Fruit fly (Drosophila melanogaster): ENCODE measurements around the gene byn.

Gene byn

DNA sequence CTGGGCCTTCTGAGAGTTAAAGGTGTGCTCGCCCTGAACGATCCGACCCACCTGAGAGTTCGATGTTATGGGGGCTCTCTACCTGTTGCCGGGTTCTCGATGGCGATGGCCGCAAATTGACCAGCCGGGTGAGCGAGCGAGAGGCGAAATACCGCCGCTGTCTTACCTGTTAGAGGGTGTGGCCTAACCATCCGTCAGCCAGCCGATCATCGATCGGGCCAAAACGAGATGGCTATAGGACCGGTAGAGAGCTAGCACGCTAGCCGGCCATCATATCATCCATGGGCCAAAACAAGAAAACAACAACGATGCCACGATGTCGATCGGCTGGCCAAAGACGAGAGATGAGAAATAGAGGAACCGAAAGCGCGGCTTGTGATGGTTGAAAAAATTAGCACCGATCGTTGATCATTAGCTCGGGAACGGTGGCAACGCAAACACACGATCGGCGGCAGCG lies at the start of gene byn:
Gene byn, plus strand, starts transcription at position 407 of the 457 bp plus-strand sequence.
- TF ChIP-seq ttk (optimal IDR thresholded peaks at IDR 0.05), result no peak
- TF ChIP-seq Myc (optimal IDR thresholded peaks at IDR 0.05), result no peak
- TF ChIP-seq insv (optimal IDR thresholded peaks at IDR 0.05), result no peak
- no peak for TF ChIP-seq psq (optimal IDR thresholded peaks at IDR 0.05)
- no peak for TF ChIP-seq Sin3A (optimal IDR thresholded peaks at IDR 0.05)
- TF ChIP-seq h (optimal IDR thresholded peaks at IDR 0.05), result no peak

DNA sequence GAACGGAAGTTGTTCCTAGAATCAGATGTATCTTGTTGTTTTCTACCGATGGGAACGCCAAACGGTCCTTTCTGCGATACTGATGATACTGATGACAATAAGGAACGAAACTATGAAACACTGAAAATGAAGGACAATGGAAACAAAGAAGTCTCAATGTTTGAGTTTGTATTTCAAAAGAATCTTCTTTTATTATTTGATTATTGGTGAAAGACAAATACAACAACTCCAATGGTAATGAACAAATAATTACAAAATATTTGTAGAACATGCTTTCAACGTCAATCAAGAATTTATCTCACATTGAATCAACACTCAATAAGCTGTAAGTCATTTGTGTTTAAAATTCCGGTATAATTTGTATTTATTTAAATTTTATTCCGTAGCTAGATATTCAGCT lies 48.7 kb upstream of the byn start, which contains the start of gene Sprn:
Gene Sprn, plus strand, starts transcription at position 301 of the 400 bp plus-strand sequence.
- TF ChIP-seq Sin3A (optimal IDR thresholded peaks at IDR 0.05) (no peak), insv (optimal IDR thresholded peaks at IDR 0.05) (no peak), ttk (optimal IDR thresholded peaks at IDR 0.05) (no peak), Myc (optimal IDR thresholded peaks at IDR 0.05) (no peak), h (optimal IDR thresholded peaks at IDR 0.05) (no peak), psq (optimal IDR thresholded peaks at IDR 0.05) (no peak)

DNA sequence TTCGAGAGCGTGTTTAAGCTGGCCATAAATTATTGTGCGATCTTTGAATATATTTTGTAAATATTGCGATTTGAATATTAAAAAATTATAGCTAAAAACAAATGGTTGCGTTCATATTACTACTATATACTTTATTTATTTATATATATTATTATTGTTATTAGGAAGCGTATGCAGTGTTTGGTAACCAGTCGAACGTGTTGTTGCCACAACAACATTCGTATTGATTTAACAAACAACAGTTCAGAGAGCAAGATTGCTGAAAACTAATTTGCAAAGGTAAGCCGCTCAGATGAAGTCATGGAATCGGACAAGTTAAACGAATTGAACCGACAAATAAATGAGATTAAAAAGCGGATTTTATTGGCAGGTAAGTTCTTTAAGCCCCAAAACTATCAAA lies 46.4 kb upstream of the byn start, which contains the start of gene CCDC151:
Gene CCDC151, plus strand, starts transcription at position 301 of the 400 bp plus-strand sequence.
- no peak for TF ChIP-seq Myc (optimal IDR thresholded peaks at IDR 0.05)
- no peak for TF ChIP-seq ttk (optimal IDR thresholded peaks at IDR 0.05)
- no peak for TF ChIP-seq h (optimal IDR thresholded peaks at IDR 0.05)
- no peak for TF ChIP-seq Sin3A (optimal IDR thresholded peaks at IDR 0.05)
- TF ChIP-seq psq (optimal IDR thresholded peaks at IDR 0.05), result no peak

DNA sequence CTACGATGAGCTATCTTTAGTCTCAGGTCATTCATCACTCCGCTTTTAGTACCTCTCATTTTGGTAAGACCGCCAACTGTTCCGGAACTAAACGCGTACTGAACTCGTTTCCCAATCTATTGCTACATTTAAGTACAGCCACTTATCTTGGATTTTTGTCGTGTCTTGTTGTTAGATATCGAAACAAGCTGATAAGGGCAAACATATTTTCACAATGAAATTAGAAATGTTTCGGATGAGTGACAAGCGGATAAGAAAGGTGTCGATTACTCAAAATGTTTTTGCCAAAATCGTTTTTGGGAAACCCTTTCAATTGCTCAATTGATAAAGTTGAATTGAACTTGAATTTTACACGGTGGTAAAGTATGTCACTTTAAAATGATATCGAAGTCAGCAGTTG lies 38.6 kb upstream of the byn start, which contains the start of gene CG5897:
Gene CG5897, minus strand, starts transcription at position 101 of the 400 bp plus-strand sequence.
- no peak for TF ChIP-seq insv (optimal IDR thresholded peaks at IDR 0.05)
- no peak for TF ChIP-seq Myc (optimal IDR thresholded peaks at IDR 0.05)
- no peak for TF ChIP-seq psq (optimal IDR thresholded peaks at IDR 0.05)

DNA sequence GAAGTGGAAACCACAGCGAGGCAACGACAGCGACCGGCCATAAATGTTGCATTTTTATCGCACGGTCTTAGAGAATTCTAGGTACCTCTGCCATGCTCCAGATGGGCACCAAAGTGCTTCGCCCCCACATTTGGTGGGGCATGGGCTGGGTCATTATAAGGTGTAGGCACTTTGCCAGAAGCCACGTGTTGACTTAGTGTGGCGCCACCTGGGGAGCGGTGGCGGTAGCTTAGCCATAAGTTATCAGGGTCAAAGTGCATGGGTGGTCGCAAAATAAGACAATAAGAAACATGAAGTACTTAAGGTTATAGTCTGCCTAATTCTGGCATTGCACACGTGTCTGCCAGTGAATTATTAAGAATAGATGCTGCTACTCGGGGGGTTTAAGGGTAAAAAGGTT lies 34.7 kb upstream of the byn start:
- no peak for TF ChIP-seq psq (optimal IDR thresholded peaks at IDR 0.05)
- TF ChIP-seq ttk (optimal IDR thresholded peaks at IDR 0.05), result no peak
- TF ChIP-seq Sin3A (optimal IDR thresholded peaks at IDR 0.05), result no peak
- no peak for TF ChIP-seq insv (optimal IDR thresholded peaks at IDR 0.05)
- TF ChIP-seq h (optimal IDR thresholded peaks at IDR 0.05), result no peak
- TF ChIP-seq Myc (optimal IDR thresholded peaks at IDR 0.05), result no peak

DNA sequence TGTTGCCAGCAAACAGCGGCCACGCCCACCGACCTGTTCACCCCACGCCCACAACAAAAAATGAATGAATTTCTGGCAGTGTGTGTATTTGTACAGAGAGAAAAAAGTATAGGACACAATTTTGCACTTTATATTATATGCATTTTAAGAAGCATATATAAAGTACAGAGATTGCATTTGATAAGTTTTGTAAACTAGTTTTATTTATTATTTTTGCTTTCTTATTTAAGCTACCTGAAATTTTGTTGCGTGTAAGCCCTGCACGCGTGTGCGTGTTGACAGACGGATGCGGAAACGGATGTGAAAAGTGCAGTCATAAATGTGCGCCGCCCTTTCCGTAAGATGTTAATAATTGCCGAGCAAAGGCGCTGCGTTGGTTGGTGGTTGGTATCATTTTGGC lies 30.7 kb upstream of the byn start:
- TF ChIP-seq psq (optimal IDR thresholded peaks at IDR 0.05) (no peak), insv (optimal IDR thresholded peaks at IDR 0.05) (no peak), Sin3A (optimal IDR thresholded peaks at IDR 0.05) (no peak), Myc (optimal IDR thresholded peaks at IDR 0.05) (no peak), h (optimal IDR thresholded peaks at IDR 0.05) (no peak), ttk (optimal IDR thresholded peaks at IDR 0.05) (no peak)

DNA sequence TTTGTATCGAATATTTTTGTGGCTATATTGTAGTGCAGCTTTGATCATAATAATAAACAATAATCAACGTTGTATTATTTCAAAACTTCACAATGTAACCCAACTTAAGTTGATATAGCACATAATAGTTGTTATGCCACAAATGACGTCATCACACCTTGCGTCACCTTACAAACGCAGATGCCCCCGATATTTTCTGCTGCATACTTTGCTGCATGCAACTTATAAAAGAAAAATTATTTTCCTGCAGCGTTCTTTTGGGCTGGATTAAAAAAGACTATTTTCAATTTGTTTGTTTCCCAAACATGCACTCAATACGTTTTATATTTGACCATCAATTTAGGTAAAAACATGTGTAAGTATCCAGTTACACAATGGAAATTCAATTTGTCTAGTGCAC lies 9.3 kb upstream of the byn start:
- TF ChIP-seq Myc (optimal IDR thresholded peaks at IDR 0.05) (no peak), Sin3A (optimal IDR thresholded peaks at IDR 0.05) (no peak), ttk (optimal IDR thresholded peaks at IDR 0.05) (no peak), insv (optimal IDR thresholded peaks at IDR 0.05) (no peak), h (optimal IDR thresholded peaks at IDR 0.05) (no peak), psq (optimal IDR thresholded peaks at IDR 0.05) (no peak)

DNA sequence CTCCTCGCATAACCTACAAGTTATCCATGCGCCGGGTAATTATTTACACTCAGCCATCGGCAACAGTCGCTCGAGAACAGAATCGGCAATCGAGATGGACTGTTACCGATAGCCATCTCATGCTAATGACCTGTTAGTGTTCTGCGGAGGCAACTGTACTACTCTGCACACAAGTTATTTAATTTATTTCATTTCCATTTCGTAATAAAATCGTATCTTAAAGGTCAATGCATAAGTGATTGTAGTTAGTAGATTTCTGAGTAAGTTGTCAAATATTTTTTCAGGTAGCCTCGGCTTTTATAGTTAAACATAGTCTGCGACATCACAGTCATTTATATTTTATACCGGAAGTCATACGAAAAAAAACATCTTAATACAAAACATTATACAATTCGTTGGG lies 6.3 kb upstream of the byn start, which contains the start of gene CG11588:
Gene CG11588, plus strand, starts transcription at position 301 of the 400 bp plus-strand sequence.
- TF ChIP-seq h (optimal IDR thresholded peaks at IDR 0.05), result no peak
- TF ChIP-seq Myc (optimal IDR thresholded peaks at IDR 0.05), result no peak
- TF ChIP-seq insv (optimal IDR thresholded peaks at IDR 0.05), result no peak
- no peak for TF ChIP-seq psq (optimal IDR thresholded peaks at IDR 0.05)
- TF ChIP-seq ttk (optimal IDR thresholded peaks at IDR 0.05), result no peak
- no peak for TF ChIP-seq Sin3A (optimal IDR thresholded peaks at IDR 0.05)

DNA sequence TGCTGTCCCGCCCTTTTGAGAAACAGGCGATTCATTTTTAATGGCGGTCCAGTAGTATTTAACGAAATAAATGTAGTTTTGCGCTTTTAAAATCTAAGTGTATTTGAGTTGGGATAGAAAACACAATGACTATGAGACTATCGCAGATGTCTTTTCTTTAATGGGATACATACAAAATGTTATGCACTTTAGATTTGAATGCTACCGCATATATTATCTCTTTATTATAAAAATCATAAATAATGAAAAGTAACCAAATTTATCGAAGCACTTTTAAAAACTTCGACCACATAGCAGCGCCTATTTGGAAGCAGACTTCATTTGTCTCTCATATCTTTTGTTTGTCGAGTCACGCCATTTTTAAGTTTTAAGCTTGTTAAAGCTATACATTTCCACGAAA lies 2.8 kb upstream of the byn start, which contains the start of gene SdhAL:
Gene SdhAL, minus strand, starts transcription at position 101 of the 400 bp plus-strand sequence.
- TF ChIP-seq Myc (optimal IDR thresholded peaks at IDR 0.05) (no peak), insv (optimal IDR thresholded peaks at IDR 0.05) (no peak), psq (optimal IDR thresholded peaks at IDR 0.05) (no peak), h (optimal IDR thresholded peaks at IDR 0.05) (no peak), Sin3A (optimal IDR thresholded peaks at IDR 0.05) (no peak), ttk (optimal IDR thresholded peaks at IDR 0.05) (no peak)

DNA sequence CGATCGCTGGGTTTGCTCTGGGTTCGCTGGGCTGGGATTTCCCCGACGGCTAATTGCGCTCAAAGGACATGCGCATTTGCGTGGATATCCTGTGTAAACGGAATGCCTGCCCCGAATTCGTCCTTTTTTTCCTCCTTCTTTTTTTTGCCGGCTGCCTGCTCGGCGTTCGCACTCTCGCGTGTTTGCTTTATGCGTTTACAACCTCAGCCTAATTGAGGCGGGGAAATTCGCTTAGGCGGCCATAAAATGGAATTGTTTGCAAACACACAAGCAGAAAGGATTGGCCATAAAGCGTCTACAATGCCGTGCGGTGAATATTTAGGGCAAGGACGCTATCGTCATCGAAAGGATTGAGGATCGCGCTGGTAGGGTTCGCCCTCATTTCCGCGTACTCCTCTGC lies 2.1 kb upstream of the byn start:
- TF ChIP-seq Sin3A (optimal IDR thresholded peaks at IDR 0.05) (no peak), insv (optimal IDR thresholded peaks at IDR 0.05) (no peak), h (optimal IDR thresholded peaks at IDR 0.05) (no peak), Myc (optimal IDR thresholded peaks at IDR 0.05) (no peak), ttk (optimal IDR thresholded peaks at IDR 0.05) (no peak), psq (optimal IDR thresholded peaks at IDR 0.05) (no peak)

DNA sequence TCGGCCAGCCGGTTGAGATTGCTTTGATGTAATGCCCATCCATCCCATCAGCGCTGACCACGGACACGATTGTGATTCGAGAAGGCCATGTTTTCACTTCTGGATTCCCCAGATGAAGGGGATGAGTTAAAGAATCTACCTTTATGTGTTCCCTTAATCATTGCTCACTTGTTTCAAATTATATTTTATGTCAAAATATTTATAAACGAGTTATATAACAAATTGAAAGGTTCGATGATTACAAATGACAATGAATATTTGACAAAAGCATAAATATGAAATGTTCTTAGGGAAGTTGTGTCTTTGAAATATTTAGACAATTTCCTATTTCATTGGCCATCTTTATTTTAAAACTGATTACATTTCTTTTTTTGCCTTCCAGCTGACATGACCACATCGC lies 4.1 kb downstream of the byn start:
- TF ChIP-seq psq (optimal IDR thresholded peaks at IDR 0.05) (no peak), Myc (optimal IDR thresholded peaks at IDR 0.05) (no peak), Sin3A (optimal IDR thresholded peaks at IDR 0.05) (no peak), ttk (optimal IDR thresholded peaks at IDR 0.05) (no peak), insv (optimal IDR thresholded peaks at IDR 0.05) (no peak), h (optimal IDR thresholded peaks at IDR 0.05) (no peak)

DNA sequence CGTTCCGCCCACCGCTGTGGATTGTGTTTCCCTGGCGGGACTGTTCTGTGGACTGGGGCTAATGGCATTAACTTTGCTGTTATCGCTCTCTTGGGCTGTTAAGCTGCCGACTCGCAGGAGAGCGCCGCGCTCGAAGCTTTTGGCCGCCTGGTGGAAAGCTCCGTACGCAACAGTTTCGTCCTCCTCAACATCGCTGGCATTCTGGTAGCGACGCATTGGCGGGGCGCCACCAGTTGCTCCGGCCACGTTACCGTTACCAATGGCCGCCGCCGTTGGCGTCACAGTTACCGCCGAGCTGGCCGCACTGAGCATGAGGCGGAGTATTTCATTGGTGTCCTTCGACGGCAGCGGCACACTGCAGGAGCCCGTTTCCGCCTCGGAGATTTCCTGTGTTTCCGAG lies 9.8 kb downstream of the byn start:
- no peak for TF ChIP-seq Sin3A (optimal IDR thresholded peaks at IDR 0.05)
- no peak for TF ChIP-seq insv (optimal IDR thresholded peaks at IDR 0.05)
- TF ChIP-seq Myc (optimal IDR thresholded peaks at IDR 0.05), result no peak
- no peak for TF ChIP-seq psq (optimal IDR thresholded peaks at IDR 0.05)
- no peak for TF ChIP-seq h (optimal IDR thresholded peaks at IDR 0.05)
- no peak for TF ChIP-seq ttk (optimal IDR thresholded peaks at IDR 0.05)

DNA sequence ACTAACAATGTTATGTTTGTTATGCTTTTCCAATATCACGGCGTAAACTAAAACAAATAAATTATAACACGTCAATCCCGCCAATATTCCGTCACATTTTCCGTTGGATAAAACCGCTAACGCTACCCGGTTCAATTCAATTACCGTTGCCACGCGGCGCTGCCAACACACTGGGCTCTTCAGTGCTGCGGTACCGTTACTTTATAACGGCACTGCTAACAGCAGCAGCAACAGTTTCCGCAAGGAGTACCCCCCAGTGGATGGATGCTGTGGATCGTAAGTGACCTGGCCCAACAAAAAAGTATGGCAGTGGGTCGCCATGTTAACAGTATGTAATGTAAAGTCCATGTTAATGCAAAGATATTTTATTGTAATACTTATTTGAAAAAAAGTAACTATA lies 11.2 kb downstream of the byn start, which contains the start of gene CG44837:
Gene CG44837, minus strand, starts transcription at position 157 of the 400 bp plus-strand sequence.
- TF ChIP-seq ttk (optimal IDR thresholded peaks at IDR 0.05) (no peak), h (optimal IDR thresholded peaks at IDR 0.05) (no peak), psq (optimal IDR thresholded peaks at IDR 0.05) (no peak)
